Worm (Caenorhabditis elegans) whole organism, early embryonic: Measurements from ENCODE around the gene C44H9.5.

Experiments
- B0310.2 ChIP-seq: sonication (generic microtip); optimal IDR thresholded peaks from 2 replicates; lab custom pipeline; 2016; ENCODE audit warnings: mild to moderate bottlenecking, missing genetic modification characterization, missing compliant biosample characterization
- F13C5.2 ChIP-seq: sonication (generic microtip); optimal IDR thresholded peaks from 2 replicates; lab custom pipeline; 2017; ENCODE audit warnings: mild to moderate bottlenecking, missing genetic modification characterization, inconsistent platforms, missing compliant biosample characterization
- aly-1 ChIP-seq: sonication (generic microtip); optimal IDR thresholded peaks from 2 replicates; lab custom pipeline; 2016; ENCODE audit warnings: missing genetic modification characterization, missing compliant biosample characterization
- ama-1 ChIP-seq: fragments of 150-350 bp; optimal IDR thresholded peaks from 2 replicates; lab custom pipeline; 2014
- ceh-13 ChIP-seq: fragments of 200-800 bp; sonication (Bioruptor generic); optimal IDR thresholded peaks from 2 replicates; lab custom pipeline; 2018; ENCODE audit warnings: mild to moderate bottlenecking, missing genetic modification characterization, missing compliant biosample characterization
- ceh-36 ChIP-seq: sonication (generic microtip); optimal IDR thresholded peaks from 2 replicates; lab custom pipeline; 2016; ENCODE audit warnings: missing genetic modification characterization, inconsistent platforms, missing compliant biosample characterization
- ets-7 ChIP-seq: sonication (generic microtip); optimal IDR thresholded peaks from 2 replicates; lab custom pipeline; 2016; ENCODE audit warnings: missing genotype, missing genetic modification characterization, missing compliant biosample characterization
- flt-1 ChIP-seq: fragments of 200-800 bp; sonication (Bioruptor generic); IDR thresholded peaks from 2 replicates; pipeline ENCODE4 v1.3.6; 2022; ENCODE audit warnings: missing genetic modification characterization, missing compliant biosample characterization
- hmbx-1 ChIP-seq: sonication (generic microtip); optimal IDR thresholded peaks from 2 replicates; lab custom pipeline; 2016; ENCODE audit warnings: mild to moderate bottlenecking, missing genetic modification characterization, missing compliant biosample characterization
- hmg-4 ChIP-seq: fragments of 200-800 bp; sonication (Bioruptor generic); optimal IDR thresholded peaks from 2 replicates; lab custom pipeline; 2018; ENCODE audit warnings: mild to moderate bottlenecking, missing genetic modification characterization, missing compliant biosample characterization
- hnd-1 ChIP-seq: sonication (generic microtip); optimal IDR thresholded peaks from 2 replicates; lab custom pipeline; 2016; ENCODE audit warnings: missing genetic modification characterization, missing compliant biosample characterization
- pes-1 ChIP-seq: fragments of 200-800 bp; sonication (Bioruptor generic); IDR thresholded peaks from 2 replicates; pipeline ENCODE4 v1.3.6; 2022; ENCODE audit warnings: missing genetic modification reagents, missing genetic modification characterization, missing compliant biosample characterization
- scrt-1 ChIP-seq: fragments of 200-800 bp; sonication (Bioruptor generic); IDR thresholded peaks from 2 replicates; pipeline ENCODE4 v1.3.6; 2022; ENCODE audit warnings: missing genetic modification characterization, missing compliant biosample characterization
- sea-1 ChIP-seq: fragments of 200-800 bp; sonication (Bioruptor generic); conservative IDR thresholded peaks from 2 replicates; pipeline ENCODE4 v1.3.6; 2022; ENCODE audit warnings: missing genetic modification characterization, missing compliant biosample characterization
- tbx-11 ChIP-seq: fragments of 200-800 bp; sonication (Bioruptor generic); IDR thresholded peaks from 2 replicates; pipeline ENCODE4 v1.3.6; 2022; ENCODE audit warnings: missing genetic modification characterization, missing compliant biosample characterization
- tbx-37 ChIP-seq: fragments of 200-800 bp; sonication (Bioruptor generic); conservative IDR thresholded peaks from 2 replicates; pipeline ENCODE4 v1.3.6; 2022; ENCODE audit warnings: missing genetic modification reagents, missing genetic modification characterization, missing compliant biosample characterization
- tra-4 ChIP-seq: sonication (generic microtip); optimal IDR thresholded peaks from 2 replicates; lab custom pipeline; 2017; ENCODE audit warnings: missing genetic modification characterization, missing compliant biosample characterization

The C44H9.5 gene

ce11 chrV:12819155-12819554 lies 30.5 kb downstream of the C44H9.5 start:
- no peak for TF ChIP-seq ceh-36
- no peak for TF ChIP-seq tbx-11 (GFP tag; lab: Robert Waterston, UW)
- no peak for TF ChIP-seq ceh-13 (GFP tag; lab: Kevin White, UChicago)
- TF ChIP-seq tra-4, result no peak
- no peak for TF ChIP-seq F13C5.2 (tag; lab: Kevin White, UChicago)
- no peak for TF ChIP-seq hnd-1 (tag; lab: Kevin White, UChicago)
- no peak for TF ChIP-seq ets-7 (tag; lab: Kevin White, UChicago)
- TF ChIP-seq flt-1 (GFP tag; lab: Robert Waterston, UW), result no peak
- TF ChIP-seq sea-1 (GFP tag; lab: Robert Waterston, UW), result no peak
- no peak for TF ChIP-seq tbx-37

- TF ChIP-seq aly-1 (tag; lab: Kevin White, UChicago), result no peak
- no peak for TF ChIP-seq hmbx-1
- no peak for TF ChIP-seq ets-7 (tag; lab: Kevin White, UChicago)
- no peak for TF ChIP-seq B0310.2 (tag; lab: Kevin White, UChicago)
- no peak for TF ChIP-seq F13C5.2 (tag; lab: Kevin White, UChicago)
Observed at ce11 chrV:12818486-12818885, 31.2 kb downstream of the C44H9.5 start.

ce11 chrV:12816672-12817071 lies 33.0 kb downstream of the C44H9.5 start:
- TF ChIP-seq scrt-1 (GFP tag; lab: Robert Waterston, UW) (no peak), ceh-13 (GFP tag; lab: Kevin White, UChicago) (no peak), aly-1 (tag; lab: Kevin White, UChicago) (no peak), flt-1 (GFP tag; lab: Robert Waterston, UW) (no peak)

ce11 chrV:12815386-12815785 lies 34.3 kb downstream of the C44H9.5 start:
- TF ChIP-seq F13C5.2 (tag; lab: Kevin White, UChicago), result no peak
- TF ChIP-seq scrt-1 (GFP tag; lab: Robert Waterston, UW), result no peak
- TF ChIP-seq ceh-36, result no peak
- TF ChIP-seq pes-1 (GFP tag; lab: Robert Waterston, UW), result no peak
- TF ChIP-seq sea-1 (GFP tag; lab: Robert Waterston, UW), result no peak
- TF ChIP-seq tra-4, result no peak
- TF ChIP-seq hnd-1 (tag; lab: Kevin White, UChicago), result no peak
- TF ChIP-seq aly-1 (tag; lab: Kevin White, UChicago), result no peak
- TF ChIP-seq ets-7 (tag; lab: Kevin White, UChicago), result no peak

ce11 chrV:12814481-12814882 lies 35.2 kb downstream of the C44H9.5 start:
- TF ChIP-seq F13C5.2 (tag; lab: Kevin White, UChicago), result peak; percentile 2
- peak; percentile 10 for TF ChIP-seq aly-1 (tag; lab: Kevin White, UChicago)
- no peak for TF ChIP-seq hnd-1 (tag; lab: Kevin White, UChicago)
- TF ChIP-seq B0310.2 (tag; lab: Kevin White, UChicago), result no peak
- TF ChIP-seq flt-1 (GFP tag; lab: Robert Waterston, UW), result no peak
- peak; percentile 52 for TF ChIP-seq hmg-4 (GFP tag; lab: Kevin White, UChicago)
- no peak for TF ChIP-seq tbx-11 (GFP tag; lab: Robert Waterston, UW)

- TF ChIP-seq ceh-13 (GFP tag; lab: Kevin White, UChicago), result no peak
- no peak for TF ChIP-seq hmbx-1
- TF ChIP-seq aly-1 (tag; lab: Kevin White, UChicago), result no peak
- TF ChIP-seq tbx-37, result no peak
- no peak for TF ChIP-seq ets-7 (tag; lab: Kevin White, UChicago)
- TF ChIP-seq tbx-11 (GFP tag; lab: Robert Waterston, UW), result no peak
- TF ChIP-seq ceh-36, result no peak
- no peak for TF ChIP-seq tra-4
- no peak for TF ChIP-seq pes-1 (GFP tag; lab: Robert Waterston, UW)
- no peak for TF ChIP-seq F13C5.2 (tag; lab: Kevin White, UChicago)
- no peak for TF ChIP-seq hmg-4 (GFP tag; lab: Kevin White, UChicago)
- TF ChIP-seq ama-1, result no peak
- no peak for TF ChIP-seq B0310.2 (tag; lab: Kevin White, UChicago)
- TF ChIP-seq scrt-1 (GFP tag; lab: Robert Waterston, UW), result no peak
- TF ChIP-seq hnd-1 (tag; lab: Kevin White, UChicago), result no peak
- no peak for TF ChIP-seq sea-1 (GFP tag; lab: Robert Waterston, UW)
Observed at ce11 chrV:12814022-12814421, 35.6 kb downstream of the C44H9.5 start, which contains the start of gene ZC443.3. TSS of gene ZC443.3 (minus strand) at chrV:12814122.

- no peak for TF ChIP-seq B0310.2 (tag; lab: Kevin White, UChicago)
- no peak for TF ChIP-seq pes-1 (GFP tag; lab: Robert Waterston, UW)
- TF ChIP-seq tbx-37, result no peak
- TF ChIP-seq hmg-4 (GFP tag; lab: Kevin White, UChicago), result no peak
- TF ChIP-seq hnd-1 (tag; lab: Kevin White, UChicago), result no peak
- TF ChIP-seq F13C5.2 (tag; lab: Kevin White, UChicago), result no peak
- no peak for TF ChIP-seq scrt-1 (GFP tag; lab: Robert Waterston, UW)
- no peak for TF ChIP-seq tra-4
- TF ChIP-seq hmbx-1, result no peak
- no peak for TF ChIP-seq ets-7 (tag; lab: Kevin White, UChicago)
- TF ChIP-seq ama-1, result no peak
- TF ChIP-seq flt-1 (GFP tag; lab: Robert Waterston, UW), result no peak
- no peak for TF ChIP-seq ceh-36
- TF ChIP-seq aly-1 (tag; lab: Kevin White, UChicago), result no peak
- no peak for TF ChIP-seq ceh-13 (GFP tag; lab: Kevin White, UChicago)
- no peak for TF ChIP-seq sea-1 (GFP tag; lab: Robert Waterston, UW)
- TF ChIP-seq tbx-11 (GFP tag; lab: Robert Waterston, UW), result no peak
Observed at ce11 chrV:12811810-12812209, 37.9 kb downstream of the C44H9.5 start.

ce11 chrV:12811126-12811525 lies 38.5 kb downstream of the C44H9.5 start, which contains the start of gene ZC443.2:
TSS of gene ZC443.2 (minus strand) at chrV:12811192.
- no peak for TF ChIP-seq ceh-36
- no peak for TF ChIP-seq hmbx-1
- TF ChIP-seq flt-1 (GFP tag; lab: Robert Waterston, UW), result no peak
- TF ChIP-seq scrt-1 (GFP tag; lab: Robert Waterston, UW), result no peak
